Worm (Caenorhabditis elegans) whole organism, L2 larva: ENCODE data around the gene F46B3.7.

Experiments
- Y55F3AM.14 ChIP-seq: fragments of 200-800 bp; sonication (Bioruptor generic); optimal IDR thresholded peaks from 2 replicates; lab custom pipeline; 2018; ENCODE audit warnings: mild to moderate bottlenecking, missing genetic modification characterization, missing compliant biosample characterization
- ZK546.5 ChIP-seq: sonication (generic microtip); optimal IDR thresholded peaks from 2 replicates; lab custom pipeline; 2017; ENCODE audit warnings: missing biosample characterization, missing genetic modification characterization
- alr-1 ChIP-seq: fragments of 150-350 bp; optimal IDR thresholded peaks from 2 replicates; lab custom pipeline; 2014; ENCODE audit warnings: missing biosample characterization, missing genetic modification characterization
- aly-2 ChIP-seq: fragments of 150-350 bp; optimal IDR thresholded peaks from 2 replicates; lab custom pipeline; 2014; ENCODE audit warnings: missing biosample characterization, missing genetic modification characterization
- ama-1 ChIP-seq: fragments of 150-350 bp; optimal IDR thresholded peaks from 2 replicates; lab custom pipeline; 2018; ENCODE audit warnings: inconsistent platforms
- blmp-1 ChIP-seq: sonication (generic microtip); optimal IDR thresholded peaks from 2 replicates; lab custom pipeline; 2017; ENCODE audit warnings: missing genetic modification characterization, mild to moderate bottlenecking, missing compliant biosample characterization, antibody characterized with exemption, moderate library complexity; ENCODE audit not compliant: insufficient read depth
- ceh-16 ChIP-seq: fragments of 150-350 bp; optimal IDR thresholded peaks from 2 replicates; lab custom pipeline; 2014; ENCODE audit warnings: missing biosample characterization, missing genetic modification characterization
- crh-2 ChIP-seq: sonication (generic microtip); optimal IDR thresholded peaks from 2 replicates; lab custom pipeline; 2017; ENCODE audit warnings: missing biosample characterization, missing genetic modification characterization
- dmd-4 ChIP-seq: sonication (generic microtip); optimal IDR thresholded peaks from 2 replicates; lab custom pipeline; 2017; ENCODE audit warnings: missing biosample characterization, missing genetic modification characterization
- elt-3 ChIP-seq: sonication (generic microtip); optimal IDR thresholded peaks from 2 replicates; lab custom pipeline; 2017; ENCODE audit warnings: missing biosample characterization, missing genetic modification characterization
- fos-1 ChIP-seq: fragments of 150-350 bp; optimal IDR thresholded peaks from 2 replicates; lab custom pipeline; 2014; ENCODE audit warnings: missing biosample characterization, missing genetic modification characterization
- gmeb-1 ChIP-seq: fragments of 150-350 bp; optimal IDR thresholded peaks from 2 replicates; lab custom pipeline; 2014; ENCODE audit warnings: missing biosample characterization, missing genetic modification characterization
- lin-11 ChIP-seq: fragments of 150-350 bp; sonication (generic microtip); optimal IDR thresholded peaks from 2 replicates; lab custom pipeline; 2014; ENCODE audit warnings: missing biosample characterization, missing genetic modification characterization, inconsistent platforms, mixed read lengths
- lin-13 ChIP-seq: fragments of 150-350 bp; optimal IDR thresholded peaks from 2 replicates; lab custom pipeline; 2014; ENCODE audit warnings: missing biosample characterization, missing genetic modification reagents, missing genetic modification characterization
- lin-39 ChIP-seq: fragments of 150-350 bp; optimal IDR thresholded peaks from 2 replicates; lab custom pipeline; 2014; ENCODE audit warnings: missing biosample characterization, missing genetic modification reagents, missing genetic modification characterization
- lsy-2 ChIP-seq, 2 experiments: fragments of 150-350 bp in 1 of 2; sonication (generic microtip) in 1 of 2; optimal IDR thresholded peaks; 2 replicates each; lab custom pipeline; 2014 to 2017; ENCODE audit warnings: missing biosample characterization in 2 of 2, missing genetic modification characterization in 2 of 2
- mbf-1 ChIP-seq: sonication (generic microtip); optimal IDR thresholded peaks from 2 replicates; lab custom pipeline; 2017; ENCODE audit warnings: missing biosample characterization, missing genetic modification characterization
- mdl-1 ChIP-seq, 2 experiments: fragments of 150-350 bp in 1 of 2; sonication (generic microtip) in 1 of 2; optimal IDR thresholded peaks; 2 replicates each; lab custom pipeline; 2017; ENCODE audit warnings: missing biosample characterization in 2 of 2, missing genetic modification characterization in 2 of 2
- nhr-10 ChIP-seq: sonication (generic microtip); optimal IDR thresholded peaks from 2 replicates; lab custom pipeline; 2017; ENCODE audit warnings: missing biosample characterization, missing genetic modification characterization
- nhr-11 ChIP-seq: fragments of 150-350 bp; optimal IDR thresholded peaks from 2 replicates; lab custom pipeline; 2014; ENCODE audit warnings: missing biosample characterization, missing genetic modification characterization
- nhr-21 ChIP-seq: fragments of 150-350 bp; optimal IDR thresholded peaks from 2 replicates; lab custom pipeline; 2014; ENCODE audit warnings: missing biosample characterization, missing genetic modification characterization
- nhr-23 ChIP-seq: fragments of 150-350 bp; optimal IDR thresholded peaks from 2 replicates; lab custom pipeline; 2014; ENCODE audit warnings: missing biosample characterization, missing genetic modification reagents, missing genetic modification characterization
- nhr-237 ChIP-seq: fragments of 150-350 bp; optimal IDR thresholded peaks from 2 replicates; lab custom pipeline; 2014; ENCODE audit warnings: missing biosample characterization, missing genetic modification characterization
- nhr-25 ChIP-seq: fragments of 150-350 bp; sonication (generic microtip); optimal IDR thresholded peaks from 3 replicates; lab custom pipeline; 2014; ENCODE audit warnings: missing biosample characterization, missing genetic modification characterization
- nhr-77 ChIP-seq: fragments of 150-350 bp; optimal IDR thresholded peaks from 2 replicates; lab custom pipeline; 2014; ENCODE audit warnings: missing biosample characterization, missing genetic modification characterization
- sem-4 ChIP-seq: fragments of 150-350 bp; optimal IDR thresholded peaks from 2 replicates; lab custom pipeline; 2014; ENCODE audit warnings: missing biosample characterization, missing genetic modification reagents, missing genetic modification characterization
- skn-1 ChIP-seq: sonication (generic microtip); optimal IDR thresholded peaks from 2 replicates; lab custom pipeline; 2017; ENCODE audit warnings: missing biosample characterization, missing genetic modification characterization
- sma-3 ChIP-seq: sonication (generic microtip); optimal IDR thresholded peaks from 2 replicates; lab custom pipeline; 2016; ENCODE audit warnings: missing genetic modification reagents, missing genetic modification characterization, missing compliant biosample characterization
- sma-9 ChIP-seq, 2 experiments: fragments of 150-350 bp in 1 of 2; sonication (generic microtip) in 1 of 2; optimal IDR thresholded peaks; 2 replicates each; lab custom pipeline; 2014 to 2016; ENCODE audit warnings: missing genetic modification characterization in 2 of 2, mild to moderate bottlenecking in 1 of 2, missing biosample characterization in 1 of 2, missing compliant biosample characterization in 1 of 2, missing genetic modification reagents in 1 of 2, moderate library complexity in 1 of 2
- snpc-4 ChIP-seq: fragments of 150-350 bp; optimal IDR thresholded peaks from 2 replicates; lab custom pipeline; 2014; ENCODE audit warnings: missing biosample characterization, missing genetic modification characterization
- unc-39 ChIP-seq: fragments of 150-350 bp; optimal IDR thresholded peaks from 2 replicates; lab custom pipeline; 2014; ENCODE audit warnings: missing biosample characterization, missing genetic modification characterization
- unc-55 ChIP-seq: fragments of 150-350 bp; sonication (generic microtip); optimal IDR thresholded peaks from 3 replicates; lab custom pipeline; 2014; ENCODE audit warnings: missing biosample characterization, missing genetic modification reagents, missing genetic modification characterization
- unc-62 ChIP-seq: fragments of 150-350 bp; optimal IDR thresholded peaks from 2 replicates; lab custom pipeline; 2014; ENCODE audit warnings: missing biosample characterization, missing genetic modification reagents, missing genetic modification characterization
- zag-1 ChIP-seq: fragments of 150-350 bp; optimal IDR thresholded peaks from 2 replicates; lab custom pipeline; 2014; ENCODE audit warnings: missing biosample characterization, missing genetic modification characterization
- ztf-11 ChIP-seq: sonication (generic microtip); optimal IDR thresholded peaks from 2 replicates; lab custom pipeline; 2017; ENCODE audit warnings: missing biosample characterization, missing genetic modification characterization
- ztf-4 ChIP-seq: fragments of 150-350 bp; optimal IDR thresholded peaks from 2 replicates; lab custom pipeline; 2014; ENCODE audit warnings: missing biosample characterization, missing genetic modification characterization

Gene F46B3.7

ce11 chrV:20609494-20609893 lies 9.0 kb downstream of the F46B3.7 start, which contains the start of gene grd-2:
Gene grd-2 (plus strand): TSS chrV:20609794.
- no peak for TF ChIP-seq unc-55 (GFP tag; lab: Kevin White, UChicago)
- no peak for TF ChIP-seq nhr-11 (tag; lab: Kevin White, UChicago)
- no peak for TF ChIP-seq nhr-21
- TF ChIP-seq unc-39 (tag; lab: Kevin White, UChicago) = no peak
- TF ChIP-seq blmp-1 = no peak
- TF ChIP-seq ZK546.5 (tag; lab: Kevin White, UChicago) = no peak
- no peak for TF ChIP-seq nhr-23 (tag; lab: Kevin White, UChicago)
- no peak for TF ChIP-seq ztf-4 (tag; lab: Kevin White, UChicago)
- TF ChIP-seq sem-4 (tag; lab: Kevin White, UChicago) = no peak
- no peak for TF ChIP-seq ceh-16
- no peak for TF ChIP-seq lin-39 (tag; lab: Kevin White, UChicago)

- TF ChIP-seq lin-11 (no peak), nhr-237 (tag; lab: Kevin White, UChicago) (no peak), sma-3 (GFP tag; lab: Kevin White, UChicago) (no peak), skn-1 (tag; lab: Kevin White, UChicago) (no peak)
Observed at ce11 chrV:20608688-20609087, 9.8 kb downstream of the F46B3.7 start, which contains the start of gene ttr-12. Gene ttr-12 (minus strand): TSS chrV:20608788.

ce11 chrV:20606617-20607016 lies 11.9 kb downstream of the F46B3.7 start, which contains the start of gene F46B3.23:
Gene F46B3.23 (minus strand): TSS chrV:20606717.
- no peak for TF ChIP-seq fos-1
- TF ChIP-seq unc-62 (GFP tag; lab: Kevin White, UChicago) = no peak
- TF ChIP-seq alr-1 (tag; lab: Kevin White, UChicago) = no peak
- TF ChIP-seq mdl-1 (tag; optimal IDR thresholded peaks at IDR 0.05; lab: Kevin White, UChicago) = no peak
- TF ChIP-seq nhr-77 (tag; lab: Kevin White, UChicago) = no peak
- TF ChIP-seq nhr-10 (tag; lab: Kevin White, UChicago) = no peak
- TF ChIP-seq ztf-4 (tag; lab: Kevin White, UChicago) = no peak
- TF ChIP-seq snpc-4 (tag; lab: Kevin White, UChicago) = no peak
- TF ChIP-seq nhr-23 (tag; lab: Kevin White, UChicago) = no peak
- no peak for TF ChIP-seq gmeb-1 (tag; lab: Kevin White, UChicago)
- TF ChIP-seq aly-2 (tag; lab: Kevin White, UChicago) = no peak
- TF ChIP-seq Y55F3AM.14 (GFP tag; lab: Kevin White, UChicago) = no peak
- no peak for TF ChIP-seq nhr-21
- TF ChIP-seq crh-2 (tag; lab: Kevin White, UChicago) = no peak
- no peak for TF ChIP-seq ztf-11 (tag; lab: Kevin White, UChicago)
- no peak for TF ChIP-seq nhr-25 (tag; lab: Kevin White, UChicago)
- TF ChIP-seq sem-4 (tag; lab: Kevin White, UChicago) = no peak
- no peak for TF ChIP-seq elt-3 (tag; lab: Kevin White, UChicago)

- TF ChIP-seq sem-4 (tag; lab: Kevin White, UChicago) (no peak), ZK546.5 (tag; lab: Kevin White, UChicago) (no peak), elt-3 (tag; lab: Kevin White, UChicago) (no peak), zag-1 (tag; lab: Kevin White, UChicago) (no peak), ztf-11 (tag; lab: Kevin White, UChicago) (no peak), unc-62 (GFP tag; lab: Kevin White, UChicago) (no peak), nhr-237 (tag; lab: Kevin White, UChicago) (no peak), skn-1 (tag; lab: Kevin White, UChicago) (no peak)
Observed at ce11 chrV:20604606-20605155, 13.9 kb downstream of the F46B3.7 start, which contains the start of gene ttr-57. Gene ttr-57 (plus strand): TSS chrV:20605105.

- TF ChIP-seq sem-4 (tag; lab: Kevin White, UChicago) (no peak), ama-1 (lab: Kevin White, UChicago) (no peak), ztf-11 (tag; lab: Kevin White, UChicago) (no peak), ceh-16 (no peak), nhr-11 (tag; lab: Kevin White, UChicago) (no peak), ZK546.5 (tag; lab: Kevin White, UChicago) (no peak), nhr-25 (tag; lab: Kevin White, UChicago) (no peak), dmd-4 (tag; lab: Kevin White, UChicago) (no peak), mbf-1 (tag; lab: Kevin White, UChicago) (no peak), lsy-2 (tag; optimal IDR thresholded peaks at IDR 0.05; lab: Kevin White, UChicago) (no peak), sma-9 (GFP tag; optimal IDR thresholded peaks at IDR 0.05; lab: Kevin White, UChicago) (no peak), sma-9 (tag; optimal IDR thresholded peaks at IDR 0.05; lab: Kevin White, UChicago) (no peak), gmeb-1 (tag; lab: Kevin White, UChicago) (no peak), mdl-1 (tag; optimal IDR thresholded peaks at IDR 0.05; lab: Kevin White, UChicago) (no peak), alr-1 (tag; lab: Kevin White, UChicago) (no peak), nhr-237 (tag; lab: Kevin White, UChicago) (no peak), lin-13 (no peak)
Observed at ce11 chrV:20603014-20603413, 15.5 kb downstream of the F46B3.7 start, which contains the start of gene ttr-11. Gene ttr-11 (plus strand): TSS chrV:20603314.
